Worm (Caenorhabditis elegans): Measurements from ENCODE around the gene C14C10.1.

ce11 chrV:12556904-12557303 lies 31.2 kb upstream of the C14C10.1 start:
- TF ChIP-seq nhr-12 (tag; optimal IDR thresholded peaks at IDR 0.05) (no peak), tbx-2 (tag; optimal IDR thresholded peaks at IDR 0.05) (peak; percentile 63), ama-1 (optimal IDR thresholded peaks at IDR 0.05) (no peak), mdl-1 (tag; optimal IDR thresholded peaks at IDR 0.05) (peak in 1 of 2 experiments; percentile 23), blmp-1 (tag; optimal IDR thresholded peaks at IDR 0.05) (peak; percentile 87), elt-2 (tag; optimal IDR thresholded peaks at IDR 0.05) (no peak), zag-1 (tag; optimal IDR thresholded peaks at IDR 0.05) (no peak), pqm-1 (tag; optimal IDR thresholded peaks at IDR 0.05) (no peak), pag-3 (tag; optimal IDR thresholded peaks at IDR 0.05; ENCODE audit: borderline replicate concordance, insufficient read depth) (no peak), aly-2 (tag; optimal IDR thresholded peaks at IDR 0.05) (no peak), unc-30 (tag; optimal IDR thresholded peaks at IDR 0.05) (no peak), fkh-10 (GFP tag; optimal IDR thresholded peaks at IDR 0.05) (no peak), snpc-4 (tag; optimal IDR thresholded peaks at IDR 0.05) (no peak), ceh-82 (tag; optimal IDR thresholded peaks at IDR 0.05) (no peak)
